Fruit fly (Drosophila melanogaster): Measurements from ENCODE around the gene CG13050.

The CG13050 gene

dm6 chr3L:16289067-16289466 is 10.0 kb upstream of the CG13050 start (continued):
- TF ChIP-seq CG6272 (GFP tag; IDR thresholded peaks at IDR 0.05) (no peak), Dbx (GFP tag; IDR thresholded peaks at IDR 0.05) (no peak), fu2 (GFP tag; optimal IDR thresholded peaks at IDR 0.05) (no peak), Atf3 (GFP tag; optimal IDR thresholded peaks at IDR 0.05) (no peak), pros (GFP tag; optimal IDR thresholded peaks at IDR 0.05) (no peak), CG4707 (GFP tag; optimal IDR thresholded peaks at IDR 0.05) (no peak), CG2678 (tag; optimal IDR thresholded peaks at IDR 0.05) (no peak), phol (tag; optimal IDR thresholded peaks at IDR 0.05) (no peak), PHDP (tag; optimal IDR thresholded peaks at IDR 0.05) (no peak), zf30C (GFP tag; optimal IDR thresholded peaks at IDR 0.05) (no peak), corto (GFP tag; optimal IDR thresholded peaks at IDR 0.05) (no peak), Med (GFP tag) (no peak), peb (GFP tag; IDR thresholded peaks at IDR 0.05) (no peak), CG14710 (tag; optimal IDR thresholded peaks at IDR 0.05) (no peak), CG11247 (GFP tag; IDR thresholded peaks at IDR 0.05) (no peak), kni (GFP tag; optimal IDR thresholded peaks at IDR 0.05) (no peak), CG18262 (tag; optimal IDR thresholded peaks at IDR 0.05) (no peak), h (optimal IDR thresholded peaks at IDR 0.05) (no peak), dimm (GFP tag; IDR thresholded peaks at IDR 0.05) (no peak), CG1024 (GFP tag; IDR thresholded peaks at IDR 0.05) (no peak), lola (GFP tag; optimal IDR thresholded peaks at IDR 0.05) (no peak), mirr (GFP tag; optimal IDR thresholded peaks at IDR 0.05) (no peak), CG12104 (GFP tag; optimal IDR thresholded peaks at IDR 0.05) (no peak), Pdp1 (GFP tag; optimal IDR thresholded peaks at IDR 0.05) (no peak), rib (GFP tag; IDR thresholded peaks at IDR 0.05) (no peak), Taf1 (GFP tag; IDR thresholded peaks at IDR 0.05) (no peak), Spps (tag; optimal IDR thresholded peaks at IDR 0.05) (no peak), tll (GFP tag; optimal IDR thresholded peaks at IDR 0.05) (no peak), CG17612 (GFP tag; IDR thresholded peaks at IDR 0.05) (no peak), wek (GFP tag; optimal IDR thresholded peaks at IDR 0.05) (no peak), CG4328 (GFP tag; optimal IDR thresholded peaks at IDR 0.05) (no peak), btn (GFP tag; optimal IDR thresholded peaks at IDR 0.05) (no peak), CG34376 (GFP tag; optimal IDR thresholded peaks at IDR 0.05) (no peak), fd96Cb (tag; optimal IDR thresholded peaks at IDR 0.05) (no peak), Dip3 (GFP tag; optimal IDR thresholded peaks at IDR 0.05) (no peak), Side (GFP tag; optimal IDR thresholded peaks at IDR 0.05) (no peak), Xrp1 (GFP tag; IDR thresholded peaks at IDR 0.05) (no peak), MBD-R2 (GFP tag; IDR thresholded peaks at IDR 0.05) (no peak), ERR (GFP tag; optimal IDR thresholded peaks at IDR 0.05) (no peak), CG12219 (GFP tag; optimal IDR thresholded peaks at IDR 0.05) (no peak), gsb-n (tag; optimal IDR thresholded peaks at IDR 0.05) (no peak), Bteb2 (GFP tag; optimal IDR thresholded peaks at IDR 0.05) (no peak), nerfin-1 (tag; optimal IDR thresholded peaks at IDR 0.05) (no peak), ro (GFP tag; IDR thresholded peaks at IDR 0.05) (no peak), Dad (GFP tag; optimal IDR thresholded peaks at IDR 0.05) (no peak), nmo (GFP tag; optimal IDR thresholded peaks at IDR 0.05) (peak; percentile 2), vvl (GFP tag; IDR thresholded peaks at IDR 0.05) (peak; percentile 40; the same call in 1 of the 2 replicates), wdn (GFP tag; IDR thresholded peaks at IDR 0.05) (no peak), D19A (tag; optimal IDR thresholded peaks at IDR 0.05) (no peak), grn (GFP tag; optimal IDR thresholded peaks at IDR 0.05) (no peak), NC2α (GFP tag; optimal IDR thresholded peaks at IDR 0.05) (no peak), zen (tag; optimal IDR thresholded peaks at IDR 0.05) (no peak), seq (GFP tag; IDR thresholded peaks at IDR 0.05) (peak; percentile 73)

Data from whole organism, embryonic.